Comparison of ENCODE assay signal across 1 fruit fly cellular context in genomic region chr3R:12078961-12079360, dm6.
A peak's percentile ranks its signal among the peaks of the same experiment; 100 is the strongest.
TF ChIP-seq lines count a peak whose summit lies in the region.

No protein-coding gene starts in this region.

TF ChIP-seq in whole organism, embryonic, 481 proteins besides CTCF, POLR2A, EP300 and RAD21 (continued from another document):
- TF ChIP-seq CG30020 (tag; optimal IDR thresholded peaks at IDR 0.05; lab: Kevin White, UChicago) (no peak), CG3838 (GFP tag; optimal IDR thresholded peaks at IDR 0.05; lab: Kevin White, UChicago) (no peak), CG3407 (GFP tag; optimal IDR thresholded peaks at IDR 0.05; lab: Kevin White, UChicago) (no peak), ac (GFP tag; optimal IDR thresholded peaks at IDR 0.05; lab: Kevin White, UChicago) (no peak), Asciz (GFP tag; optimal IDR thresholded peaks at IDR 0.05; lab: Kevin White, UChicago) (peak; percentile 56)
TF ChIP-seq in whole organism, embryonic: peak in this region for 226.
